Worm (Caenorhabditis elegans): ENCODE measurements around the gene K08E7.4.

- no peak for TF ChIP-seq ref-1 (GFP tag; conservative IDR thresholded peaks at IDR 0.05)
- TF ChIP-seq T22C8.4 (GFP tag; IDR thresholded peaks at IDR 0.05): no peak
- TF ChIP-seq tab-1 (GFP tag; IDR thresholded peaks at IDR 0.05): no peak
- TF ChIP-seq ztf-23 (GFP tag; IDR thresholded peaks at IDR 0.05): no peak
These were observed 47.9 kb upstream of the K08E7.4 start for ce11 chrIV:12618877-12619276.
